Fruit fly (Drosophila melanogaster): ENCODE results near the gene CG9004.

The CG9004 gene

DNA sequence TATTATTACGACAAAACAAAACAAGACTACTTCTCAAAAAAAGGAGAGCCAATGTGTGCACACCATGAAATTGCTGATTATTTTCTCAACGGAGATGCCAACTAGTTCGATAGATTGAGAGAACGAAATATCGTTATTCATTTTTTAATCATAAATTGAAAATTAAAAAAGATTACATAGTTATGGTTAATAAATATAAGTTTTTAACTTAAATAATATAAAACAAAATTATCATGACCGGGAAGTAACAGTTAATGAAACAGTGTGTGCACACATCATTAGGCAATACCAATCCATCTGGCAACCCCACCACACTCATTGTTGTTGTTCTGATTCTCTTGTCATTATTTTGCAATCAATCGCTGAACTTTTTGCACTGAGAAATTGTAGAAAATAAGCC, 1.6 kb upstream of the CG9004 start, which contains the start of the genes CG1317 and CG8993 (continued):
- TF ChIP-seq CG30020 (tag; optimal IDR thresholded peaks at IDR 0.05) (peak; percentile 55), amos (GFP tag; IDR thresholded peaks at IDR 0.05; ENCODE audit: partially characterized antibody) (peak; percentile 64), CG8281 (tag; optimal IDR thresholded peaks at IDR 0.05) (no peak), YL-1 (GFP tag; optimal IDR thresholded peaks at IDR 0.05) (peak; percentile 89), dm (GFP tag; optimal IDR thresholded peaks at IDR 0.05) (no peak), dmrt11E (tag; optimal IDR thresholded peaks at IDR 0.05) (peak; percentile 54), cwo (GFP tag; optimal IDR thresholded peaks at IDR 0.05) (no peak), ci (GFP tag; IDR thresholded peaks at IDR 0.05) (no peak), CG4424 (GFP tag; optimal IDR thresholded peaks at IDR 0.05) (peak; percentile 57), gem (tag; optimal IDR thresholded peaks at IDR 0.05) (peak; percentile 74), Meics (GFP tag; optimal IDR thresholded peaks at IDR 0.05) (peak; percentile 41), CG7357 (GFP tag; IDR thresholded peaks at IDR 0.05) (peak; percentile 26; the same call in 1 of the 3 replicates), CG14441 (GFP tag; IDR thresholded peaks at IDR 0.05) (peak; percentile 34; the same call in 1 of the 2 replicates), Bgb (GFP tag; IDR thresholded peaks at IDR 0.05; ENCODE audit: partially characterized antibody) (peak; percentile 57), CG13775 (GFP tag; optimal IDR thresholded peaks at IDR 0.05) (peak; percentile 62), NC2β (GFP tag; optimal IDR thresholded peaks at IDR 0.05) (no peak), cato (GFP tag; optimal IDR thresholded peaks at IDR 0.05; ENCODE audit: borderline replicate concordance) (no peak), Nf-YB (GFP tag; optimal IDR thresholded peaks at IDR 0.05) (no peak), Ptx1 (GFP tag; IDR thresholded peaks at IDR 0.05) (peak; percentile 75), CG12391 (tag; optimal IDR thresholded peaks at IDR 0.05) (peak; percentile 83), CG4617 (GFP tag; optimal IDR thresholded peaks at IDR 0.05; ENCODE audit: borderline replicate concordance) (peak; percentile 81), Fer1 (GFP tag; optimal IDR thresholded peaks at IDR 0.05) (peak; percentile 30), kay (GFP tag; optimal IDR thresholded peaks at IDR 0.05) (peak; percentile 17), sima (GFP tag; optimal IDR thresholded peaks at IDR 0.05) (no peak), Dref (GFP tag; IDR thresholded peaks at IDR 0.05) (0 out of 2 replicates have a peak, but pooled peaks have one; percentile 2), slou (GFP tag; optimal IDR thresholded peaks at IDR 0.05) (peak; percentile 28), CG7963 (GFP tag; IDR thresholded peaks at IDR 0.05; ENCODE audit: partially characterized antibody) (0 out of 3 replicates have a peak, but pooled peaks have one; percentile 40), Blimp-1 (GFP tag; optimal IDR thresholded peaks at IDR 0.05) (peak; percentile 54), CG5245 (GFP tag; optimal IDR thresholded peaks at IDR 0.05) (no peak), CG4360 (GFP tag; IDR thresholded peaks at IDR 0.05) (peak; percentile 86), hth (optimal IDR thresholded peaks at IDR 0.05) (no peak), CG8089 (GFP tag; optimal IDR thresholded peaks at IDR 0.05) (no peak), seq (GFP tag; IDR thresholded peaks at IDR 0.05) (no peak), CG18011 (GFP tag; optimal IDR thresholded peaks at IDR 0.05) (peak; percentile 9), gsb-n (tag; optimal IDR thresholded peaks at IDR 0.05) (peak; percentile 95), CG8765 (GFP tag; IDR thresholded peaks at IDR 0.05) (0 out of 2 replicates have a peak, but pooled peaks have one; percentile 45), CG3065 (GFP tag; optimal IDR thresholded peaks at IDR 0.05) (no peak), CG4730 (GFP tag; IDR thresholded peaks at IDR 0.05) (0 out of 2 replicates have a peak, but pooled peaks have one; percentile 8), esg (GFP tag; conservative IDR thresholded peaks at IDR 0.05) (peak; percentile 62), CG8388 (GFP tag; optimal IDR thresholded peaks at IDR 0.05) (peak; percentile 40), CG18619 (GFP tag; optimal IDR thresholded peaks at IDR 0.05) (no peak), CrebB (tag; optimal IDR thresholded peaks at IDR 0.05) (no peak), usp (GFP tag; optimal IDR thresholded peaks at IDR 0.05) (no peak), Dip3 (GFP tag; optimal IDR thresholded peaks at IDR 0.05) (no peak), unpg (GFP tag; optimal IDR thresholded peaks at IDR 0.05) (no peak), CG1603 (tag; optimal IDR thresholded peaks at IDR 0.05) (no peak), CG31224 (GFP tag; IDR thresholded peaks at IDR 0.05) (peak; percentile 54), dpn (GFP tag; optimal IDR thresholded peaks at IDR 0.05) (peak in 1 of 2 experiments; percentile 62), CG2120 (GFP tag; optimal IDR thresholded peaks at IDR 0.05) (peak; percentile 42), Hmx (GFP tag; optimal IDR thresholded peaks at IDR 0.05) (no peak), Dbx (GFP tag; IDR thresholded peaks at IDR 0.05) (peak; percentile 43; the same call in 1 of the 3 replicates)
